Worm (Caenorhabditis elegans): ENCODE results near the gene clec-218.

ce11 chrV:8358702-8359101 lies 51.0 kb downstream of the clec-218 start:
- TF ChIP-seq blmp-1 (tag; optimal IDR thresholded peaks at IDR 0.05) (no peak), unc-62 (GFP tag; optimal IDR thresholded peaks at IDR 0.05) (no peak), lin-13 (tag; optimal IDR thresholded peaks at IDR 0.05) (no peak), pha-4 (tag; optimal IDR thresholded peaks at IDR 0.05) (no peak), bed-3 (GFP tag; optimal IDR thresholded peaks at IDR 0.05) (no peak), ztf-11 (tag; optimal IDR thresholded peaks at IDR 0.05) (no peak), nhr-28 (tag; optimal IDR thresholded peaks at IDR 0.05) (no peak)
